Fruit fly (Drosophila melanogaster) whole organism, embryonic: ENCODE measurements around the gene IntS2.

Source experiments
- Ada2b ChIP-seq: fragments of 200-800 bp; sonication (Bioruptor generic); IDR thresholded peaks from 2 replicates; pipeline ENCODE4 v1.3.6; 2022; ENCODE audit warnings: missing biosample characterization, missing genetic modification characterization
- B-H2 ChIP-seq: fragments of 200-800 bp; sonication (Bioruptor generic); optimal IDR thresholded peaks from 2 replicates; lab custom pipeline; 2018; ENCODE audit warnings: missing biosample characterization, mild to moderate bottlenecking, missing genetic modification characterization
- CG10267 ChIP-seq: fragments of 200-800 bp; sonication (Bioruptor generic); optimal IDR thresholded peaks from 2 replicates; lab custom pipeline; 2018; ENCODE audit warnings: missing biosample characterization, mild to moderate bottlenecking, missing genetic modification characterization, moderate library complexity
- CG10366 ChIP-seq: fragments of 200-800 bp; sonication (Bioruptor generic); IDR thresholded peaks from 2 replicates; pipeline ENCODE4 v1.3.6; 2022; ENCODE audit warnings: missing biosample characterization, missing genetic modification characterization
- CG11723 ChIP-seq: fragments of 200-800 bp; sonication (Bioruptor generic); optimal IDR thresholded peaks from 2 replicates; lab custom pipeline; 2017; ENCODE audit warnings: missing biosample characterization, mild to moderate bottlenecking, missing genetic modification characterization
- CG12155 ChIP-seq: fragments of 200-800 bp; sonication (Bioruptor generic); optimal IDR thresholded peaks from 3 replicates; lab custom pipeline; 2016; ENCODE audit warnings: missing biosample characterization, missing genetic modification characterization
- CG2120 ChIP-seq: fragments of 200-800 bp; sonication (Bioruptor generic); optimal IDR thresholded peaks from 3 replicates; lab custom pipeline; 2016; ENCODE audit warnings: missing biosample characterization, missing genetic modification characterization
- CG30020 ChIP-seq: fragments of 200-800 bp; optimal IDR thresholded peaks from 2 replicates; lab custom pipeline; 2019; ENCODE audit warnings: missing biosample characterization, mild to moderate bottlenecking, missing genetic modification characterization, moderate library complexity
- CG30431 ChIP-seq: fragments of 200-800 bp; sonication (Bioruptor generic); optimal IDR thresholded peaks from 2 replicates; lab custom pipeline; 2017; ENCODE audit warnings: missing biosample characterization, missing genetic modification characterization
- CG34376 ChIP-seq: fragments of 200-800 bp; sonication (Bioruptor generic); optimal IDR thresholded peaks from 2 replicates; lab custom pipeline; 2018; ENCODE audit warnings: missing biosample characterization, mild to moderate bottlenecking, missing genetic modification characterization
- CG4707 ChIP-seq: fragments of 200-800 bp; sonication (Bioruptor generic); optimal IDR thresholded peaks from 2 replicates; lab custom pipeline; 2018; ENCODE audit warnings: missing biosample characterization, mild to moderate bottlenecking, missing genetic modification characterization, moderate library complexity
- CG5953 ChIP-seq: fragments of 200-800 bp; sonication (Bioruptor generic); IDR thresholded peaks from 2 replicates; pipeline ENCODE4 v1.3.6; 2022; ENCODE audit warnings: missing biosample characterization, missing genetic modification characterization
- CG6254 ChIP-seq: fragments of 200-800 bp; sonication (Bioruptor generic); optimal IDR thresholded peaks from 3 replicates; lab custom pipeline; 2017; ENCODE audit warnings: mild to moderate bottlenecking, missing biosample characterization, missing genetic modification reagents, missing genetic modification characterization
- CG7357 ChIP-seq: fragments of 200-800 bp; sonication (Bioruptor generic); IDR thresholded peaks from 3 replicates; pipeline ENCODE4 v1.3.6; 2022; ENCODE audit warnings: missing biosample characterization, missing genetic modification characterization
- CG7786 ChIP-seq: fragments of 200-800 bp; sonication (Bioruptor generic); optimal IDR thresholded peaks from 2 replicates; lab custom pipeline; 2016; ENCODE audit warnings: missing biosample characterization, missing genetic modification characterization
- CG8281 ChIP-seq: fragments of 200-800 bp; sonication (Bioruptor generic); optimal IDR thresholded peaks from 2 replicates; lab custom pipeline; 2018; ENCODE audit warnings: missing biosample characterization, mild to moderate bottlenecking, missing genetic modification characterization, moderate library complexity
- CG8478 ChIP-seq: fragments of >200 bp; optimal IDR thresholded peaks from 2 replicates; lab custom pipeline; 2018
- CG9609 ChIP-seq: fragments of 200-800 bp; sonication (Bioruptor generic); optimal IDR thresholded peaks from 3 replicates; lab custom pipeline; 2016; ENCODE audit warnings: missing biosample characterization, missing genetic modification characterization
- CG9876 ChIP-seq: fragments of 200-800 bp; sonication (Bioruptor generic); optimal IDR thresholded peaks from 2 replicates; lab custom pipeline; 2016; ENCODE audit warnings: missing biosample characterization, missing genetic modification characterization
- CrebB ChIP-seq: fragments of 200-800 bp; sonication (Bioruptor generic); optimal IDR thresholded peaks from 3 replicates; lab custom pipeline; 2018; ENCODE audit warnings: missing biosample characterization, mild to moderate bottlenecking, missing genetic modification characterization
- D19B ChIP-seq: fragments of 200-800 bp; sonication (Bioruptor generic); optimal IDR thresholded peaks from 2 replicates; lab custom pipeline; 2017; ENCODE audit warnings: missing biosample characterization, mild to moderate bottlenecking, missing genetic modification characterization
- Deaf1 ChIP-seq: fragments of 200-800 bp; optimal IDR thresholded peaks from 3 replicates; lab custom pipeline; 2019; ENCODE audit warnings: missing biosample characterization, mild to moderate bottlenecking, missing genetic modification characterization, moderate library complexity
- E2f1 ChIP-seq: fragments of 200-800 bp; sonication (Bioruptor generic); IDR thresholded peaks from 2 replicates; pipeline ENCODE4 v1.3.6; 2022; ENCODE audit warnings: missing biosample characterization, missing genetic modification characterization
- HLH4C ChIP-seq: fragments of 200-800 bp; sonication (Bioruptor generic); IDR thresholded peaks from 3 replicates; pipeline ENCODE4 v1.3.6; 2022; ENCODE audit warnings: missing biosample characterization, missing genetic modification characterization; ENCODE audit not compliant: partially characterized antibody
- Lhr ChIP-seq: fragments of 200-800 bp; sonication (Bioruptor generic); optimal IDR thresholded peaks from 3 replicates; lab custom pipeline; 2017; ENCODE audit warnings: mild to moderate bottlenecking, missing biosample characterization, missing genetic modification reagents, missing genetic modification characterization
- Lpt ChIP-seq: fragments of >200 bp; optimal IDR thresholded peaks from 2 replicates; lab custom pipeline; 2018; ENCODE audit warnings: missing biosample characterization, missing genetic modification characterization
- Meics ChIP-seq: fragments of 200-800 bp; sonication (Bioruptor generic); optimal IDR thresholded peaks from 2 replicates; lab custom pipeline; 2017; ENCODE audit warnings: missing biosample characterization, mild to moderate bottlenecking, missing genetic modification characterization
- NC2α ChIP-seq: fragments of 200-800 bp; sonication (Bioruptor generic); optimal IDR thresholded peaks from 2 replicates; lab custom pipeline; 2016; ENCODE audit warnings: missing biosample characterization, missing genetic modification characterization
- Nf-YB ChIP-seq: fragments of 200-800 bp; sonication (Bioruptor generic); optimal IDR thresholded peaks from 3 replicates; lab custom pipeline; 2019; ENCODE audit warnings: missing biosample characterization, mild to moderate bottlenecking, missing genetic modification characterization, moderate library complexity
- Pdp1 ChIP-seq, 2 experiments: fragments of 200-800 bp; sonication (Bioruptor generic); optimal IDR thresholded peaks; 3 replicates each; lab custom pipeline; 2016; ENCODE audit warnings: missing biosample characterization in 2 of 2, missing genetic modification characterization in 2 of 2, mild to moderate bottlenecking in 1 of 2, moderate library complexity in 1 of 2
- Sry-β ChIP-seq: fragments of 200-800 bp; sonication (Bioruptor generic); optimal IDR thresholded peaks from 2 replicates; lab custom pipeline; 2018; ENCODE audit warnings: missing biosample characterization, mild to moderate bottlenecking, missing genetic modification characterization, moderate library complexity
- Ssrp ChIP-seq: fragments of 200-800 bp; sonication (Bioruptor generic); optimal IDR thresholded peaks from 2 replicates; lab custom pipeline; 2018; ENCODE audit warnings: missing biosample characterization, mild to moderate bottlenecking, missing genetic modification characterization, moderate library complexity
- ac ChIP-seq: fragments of 200-800 bp; sonication (Bioruptor generic); optimal IDR thresholded peaks from 3 replicates; lab custom pipeline; 2017; ENCODE audit warnings: missing biosample characterization, mild to moderate bottlenecking, missing genetic modification characterization
- ase ChIP-seq: fragments of 200-800 bp; sonication (Bioruptor generic); IDR thresholded peaks from 3 replicates; pipeline ENCODE4 v1.3.6; 2022; ENCODE audit warnings: missing biosample characterization, missing genetic modification characterization
- bbx ChIP-seq: fragments of 200-800 bp; sonication (Bioruptor generic); IDR thresholded peaks from 2 replicates; pipeline ENCODE4 v1.3.6; 2022; ENCODE audit warnings: missing biosample characterization, missing genetic modification characterization; ENCODE audit not compliant: partially characterized antibody
- crol ChIP-seq: fragments of 200-800 bp; sonication (Bioruptor generic); IDR thresholded peaks from 2 replicates; pipeline ENCODE4 v1.3.6; 2022; ENCODE audit warnings: missing biosample characterization, missing genetic modification characterization
- disco-r ChIP-seq: fragments of 200-800 bp; sonication (Bioruptor generic); optimal IDR thresholded peaks from 2 replicates; lab custom pipeline; 2016; ENCODE audit warnings: missing biosample characterization, missing genetic modification characterization
- dmrt11E ChIP-seq: fragments of 200-800 bp; sonication (Bioruptor generic); optimal IDR thresholded peaks from 3 replicates; lab custom pipeline; 2018; ENCODE audit warnings: missing biosample characterization, mild to moderate bottlenecking, missing genetic modification characterization, moderate library complexity
- dmrt99B ChIP-seq: fragments of 200-800 bp; sonication (Bioruptor generic); optimal IDR thresholded peaks from 2 replicates; lab custom pipeline; 2018; ENCODE audit warnings: missing biosample characterization, mild to moderate bottlenecking, missing genetic modification characterization, moderate library complexity
- dysf ChIP-seq: fragments of 200-800 bp; sonication (Bioruptor generic); IDR thresholded peaks from 3 replicates; pipeline ENCODE4 v1.3.6; 2022; ENCODE audit warnings: missing biosample characterization, missing genetic modification characterization
- her ChIP-seq: fragments of 200-800 bp; sonication (Bioruptor generic); optimal IDR thresholded peaks from 2 replicates; lab custom pipeline; 2016; ENCODE audit warnings: missing biosample characterization, missing genetic modification characterization
- inv ChIP-seq: fragments of 200-800 bp; sonication (Bioruptor generic); IDR thresholded peaks from 2 replicates; pipeline ENCODE4 v1.3.6; 2022; ENCODE audit warnings: missing biosample characterization, missing genetic modification characterization; ENCODE audit not compliant: partially characterized antibody
- luna ChIP-seq: fragments of 200-800 bp; sonication (Bioruptor generic); optimal IDR thresholded peaks from 2 replicates; lab custom pipeline; 2016; ENCODE audit warnings: missing biosample characterization, missing genetic modification characterization
- mirr ChIP-seq: fragments of 200-800 bp; sonication (Bioruptor generic); optimal IDR thresholded peaks from 3 replicates; lab custom pipeline; 2018; ENCODE audit warnings: missing biosample characterization, mild to moderate bottlenecking, missing genetic modification characterization
- schlank ChIP-seq: fragments of 200-800 bp; sonication (Bioruptor generic); optimal IDR thresholded peaks from 2 replicates; lab custom pipeline; 2018; ENCODE audit warnings: missing biosample characterization, mild to moderate bottlenecking, missing genetic modification characterization
- stwl ChIP-seq: fragments of 200-800 bp; sonication (Bioruptor generic); optimal IDR thresholded peaks from 3 replicates; lab custom pipeline; 2018; ENCODE audit warnings: missing biosample characterization, mild to moderate bottlenecking, missing genetic modification characterization, moderate library complexity
- tin ChIP-seq: fragments of 200-800 bp; sonication (Bioruptor generic); optimal IDR thresholded peaks from 3 replicates; lab custom pipeline; 2016; ENCODE audit warnings: missing biosample characterization, missing genetic modification characterization
- zf30C ChIP-seq: fragments of 200-800 bp; sonication (Bioruptor generic); optimal IDR thresholded peaks from 3 replicates; lab custom pipeline; 2018; ENCODE audit warnings: missing biosample characterization, mild to moderate bottlenecking, missing genetic modification characterization

IntS2 gene

DNA sequence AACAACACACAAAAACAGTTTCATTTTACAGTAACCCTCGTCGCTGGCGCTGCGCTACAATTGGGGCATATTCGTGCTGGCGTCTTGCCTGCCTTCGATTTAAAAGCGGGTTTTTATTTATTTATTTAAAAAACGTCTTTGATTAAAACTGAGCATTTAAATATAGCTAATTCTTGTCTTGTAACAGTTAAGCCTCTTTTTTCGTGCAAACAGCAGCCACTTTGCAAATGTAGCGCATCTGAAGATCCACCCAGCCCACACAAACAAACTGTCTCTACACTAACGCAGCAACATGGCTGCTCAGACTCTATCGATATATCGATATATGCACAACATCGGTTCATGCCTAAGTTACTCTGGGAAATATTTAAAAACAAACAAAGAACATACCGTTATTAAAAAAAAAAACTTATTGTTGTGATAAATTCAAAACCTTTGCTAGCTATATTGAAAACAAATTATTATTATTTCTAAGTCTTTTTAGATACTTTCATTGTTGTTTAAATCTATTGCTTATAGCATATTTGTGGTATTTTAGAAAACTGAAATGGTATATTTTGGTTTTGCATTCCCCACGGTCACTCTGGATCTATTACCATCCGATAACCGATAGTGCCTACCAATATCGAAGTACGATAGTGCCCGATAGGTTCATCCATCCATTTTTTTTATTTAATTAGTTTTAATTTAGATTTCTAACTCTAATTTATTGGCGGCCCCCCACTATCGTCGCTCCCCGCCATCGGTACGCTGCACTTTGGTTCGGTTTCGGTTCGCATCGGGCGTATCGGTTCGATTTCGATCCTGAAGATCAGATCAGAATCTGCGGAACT, 46.3 kb upstream of the IntS2 start, which contains the start of the genes CG8188 and par-6 (continued):
- TF ChIP-seq luna (GFP tag; lab: Kevin White, UChicago), result peak; percentile 49
- peak; percentile 67; the same call in 2 of the 3 replicates for TF ChIP-seq ase (GFP tag; lab: Robert Waterston, UW)
- TF ChIP-seq inv (GFP tag; lab: Robert Waterston, UW), result peak; percentile 68
- TF ChIP-seq CG5953, result peak; percentile 58; the same call in 1 of the 2 replicates
- TF ChIP-seq CG9876 (GFP tag; lab: Kevin White, UChicago), result peak; percentile 79
- peak; percentile 87 for TF ChIP-seq Ada2b (GFP tag; lab: Robert Waterston, UW)
- peak; percentile 93 for TF ChIP-seq CG2120 (GFP tag; lab: Kevin White, UChicago)
- TF ChIP-seq CG4707 (GFP tag; lab: Kevin White, UChicago), result peak; percentile 59
- peak; percentile 76 for TF ChIP-seq schlank (tag; lab: Kevin White, UChicago)
- TF ChIP-seq CG10267, result peak; percentile 75
- no peak for TF ChIP-seq Lpt (GFP tag; lab: Kevin White, UChicago)
- TF ChIP-seq Ssrp (tag; lab: Kevin White, UChicago), result peak; percentile 77
- TF ChIP-seq CG30431 (GFP tag; lab: Kevin White, UChicago), result peak; percentile 78
- TF ChIP-seq dmrt11E (tag; lab: Kevin White, UChicago), result peak; percentile 85
- TF ChIP-seq zf30C (GFP tag; lab: Kevin White, UChicago), result peak; percentile 17
- TF ChIP-seq HLH4C (GFP tag; lab: Robert Waterston, UW), result peak; percentile 67; the same call in 1 of the 3 replicates
- TF ChIP-seq tin (GFP tag; lab: Kevin White, UChicago), result peak; percentile 87
- peak; percentile 47 for TF ChIP-seq Lhr (GFP tag; lab: Kevin White, UChicago)
- peak; percentile 83 for TF ChIP-seq CG12155
- peak; percentile 80 for TF ChIP-seq E2f1
- TF ChIP-seq her (GFP tag; lab: Kevin White, UChicago), result peak; percentile 84
- TF ChIP-seq Pdp1 (GFP tag; optimal IDR thresholded peaks at IDR 0.05; lab: Kevin White, UChicago), result peak; percentile 86 to 92
- peak; percentile 89 for TF ChIP-seq CG9609 (GFP tag; lab: Kevin White, UChicago)
- no peak for TF ChIP-seq CG8478 (lab: Kevin White, UChicago)
- TF ChIP-seq stwl, result peak; percentile 35
- peak; percentile 52 for TF ChIP-seq ac (GFP tag; lab: Kevin White, UChicago)
- peak; percentile 71 for TF ChIP-seq NC2α
- TF ChIP-seq disco-r, result peak; percentile 63
- TF ChIP-seq B-H2, result peak; percentile 85
- TF ChIP-seq CG30020 (tag; lab: Kevin White, UChicago), result peak; percentile 57
- peak; percentile 45 for TF ChIP-seq CG6254 (GFP tag; lab: Kevin White, UChicago)
- TF ChIP-seq Deaf1 (tag; lab: Kevin White, UChicago), result peak; percentile 52
- TF ChIP-seq CG34376 (GFP tag; lab: Kevin White, UChicago), result peak; percentile 87
- TF ChIP-seq CG11723 (GFP tag; lab: Kevin White, UChicago), result peak; percentile 63
- peak; percentile 40 for TF ChIP-seq Sry-β (GFP tag; lab: Kevin White, UChicago)
- peak; percentile 82 for TF ChIP-seq dmrt99B
- TF ChIP-seq Meics (GFP tag; lab: Kevin White, UChicago), result peak; percentile 82
- TF ChIP-seq Nf-YB (GFP tag; lab: Kevin White, UChicago), result peak; percentile 65
- TF ChIP-seq CG7786 (GFP tag; lab: Kevin White, UChicago), result peak; percentile 88
- peak; percentile 71 for TF ChIP-seq mirr (GFP tag; lab: Kevin White, UChicago)
- peak; percentile 89 for TF ChIP-seq dysf (GFP tag; lab: Robert Waterston, UW)
- TF ChIP-seq CrebB, result peak; percentile 84
- TF ChIP-seq CG8281 (tag; lab: Kevin White, UChicago), result peak; percentile 56
- no peak for TF ChIP-seq crol (GFP tag; lab: Robert Waterston, UW)
- TF ChIP-seq D19B (GFP tag; lab: Kevin White, UChicago), result peak; percentile 66
- peak; percentile 68; the same call in 1 of the 2 replicates for TF ChIP-seq bbx
- TF ChIP-seq CG10366 (GFP tag; lab: Robert Waterston, UW), result peak; percentile 86
- peak; percentile 69; the same call in 2 of the 3 replicates for TF ChIP-seq CG7357 (GFP tag; lab: Robert Waterston, UW)
